Fruit fly (Drosophila melanogaster) whole organism, adult: ENCODE measurements around the gene Vha55.

Source experiments
- CG11617 ChIP-seq: fragments of 200-800 bp; sonication (Bioruptor generic); optimal IDR thresholded peaks from 2 replicates; lab custom pipeline; 2017; ENCODE audit warnings: mild to moderate bottlenecking, missing biosample characterization, missing genetic modification reagents, missing genetic modification characterization
- CG1620 ChIP-seq: fragments of 200-800 bp; sonication (Bioruptor generic); optimal IDR thresholded peaks from 2 replicates; lab custom pipeline; 2016; ENCODE audit warnings: missing biosample characterization, missing genetic modification characterization
- CG33017 ChIP-seq: fragments of 200-800 bp; sonication (Bioruptor generic); optimal IDR thresholded peaks from 2 replicates; lab custom pipeline; 2018; ENCODE audit warnings: missing biosample characterization, mild to moderate bottlenecking, missing genetic modification characterization, moderate library complexity
- CG7045 ChIP-seq: fragments of 200-800 bp; sonication (Bioruptor generic); optimal IDR thresholded peaks from 2 replicates; lab custom pipeline; 2017; ENCODE audit warnings: missing biosample characterization, mild to moderate bottlenecking, missing genetic modification characterization
- CG7101 ChIP-seq: fragments of 200-800 bp; sonication (Bioruptor generic); optimal IDR thresholded peaks from 2 replicates; lab custom pipeline; 2018; ENCODE audit warnings: missing biosample characterization, mild to moderate bottlenecking, missing genetic modification characterization, moderate library complexity
- Hr96 ChIP-seq: fragments of 200-800 bp; sonication (Bioruptor generic); optimal IDR thresholded peaks from 2 replicates; lab custom pipeline; 2016; ENCODE audit warnings: missing biosample characterization, missing genetic modification characterization
- Mnt ChIP-seq: fragments of 200-800 bp; sonication (Bioruptor generic); optimal IDR thresholded peaks from 2 replicates; lab custom pipeline; 2016; ENCODE audit warnings: missing biosample characterization, mild to moderate bottlenecking, missing genetic modification characterization
- bab1 ChIP-seq: fragments of 200-800 bp; sonication (Bioruptor generic); optimal IDR thresholded peaks from 3 replicates; lab custom pipeline; 2019; ENCODE audit warnings: missing biosample characterization, mild to moderate bottlenecking, missing genetic modification characterization, moderate library complexity
- cic ChIP-seq: fragments of 200-800 bp; sonication (Bioruptor generic); optimal IDR thresholded peaks from 2 replicates; lab custom pipeline; 2017; ENCODE audit warnings: missing biosample characterization, mild to moderate bottlenecking, missing genetic modification characterization, moderate library complexity
- kay ChIP-seq: fragments of 200-800 bp; sonication (Bioruptor generic); peaks from one replicate; lab custom pipeline; 2016; ENCODE audit warnings: missing biosample characterization, missing genetic modification characterization, borderline replicate concordance
- ovo ChIP-seq: fragments of 200-800 bp; sonication (Bioruptor generic); optimal IDR thresholded peaks from 2 replicates; lab custom pipeline; 2016; ENCODE audit warnings: missing biosample characterization, missing genetic modification characterization
- toe ChIP-seq: fragments of 200-800 bp; sonication (Bioruptor generic); optimal IDR thresholded peaks from 2 replicates; lab custom pipeline; 2016; ENCODE audit warnings: missing biosample characterization, missing genetic modification characterization

DNA sequence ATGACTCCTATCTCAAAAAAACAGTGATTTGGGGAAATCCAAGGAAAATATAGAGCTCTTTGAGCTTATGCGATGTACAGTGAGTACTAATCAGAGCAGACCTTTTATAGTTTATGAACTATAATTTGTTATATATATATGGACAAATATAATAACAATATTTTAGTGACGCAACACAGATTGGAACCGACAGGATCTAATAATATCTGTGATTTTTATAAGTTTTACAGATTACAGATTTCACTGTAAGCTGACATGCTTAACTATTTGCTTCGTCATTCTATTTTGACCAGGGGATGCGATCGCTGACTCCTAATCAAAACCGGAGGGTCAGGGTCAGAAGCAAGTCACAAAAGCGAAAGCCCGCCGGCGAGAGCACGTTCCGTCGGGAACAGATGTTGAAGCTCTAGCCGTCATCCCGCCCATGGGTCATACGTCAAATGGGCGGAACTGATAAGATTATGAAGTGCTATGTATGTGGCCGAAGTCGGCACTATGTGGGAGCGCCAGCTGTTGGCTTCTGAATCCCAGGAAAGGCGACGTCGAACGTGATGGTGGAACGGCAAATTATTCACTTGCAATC, 46.5 kb upstream of the Vha55 start, which contains the start of gene Gnmt:
- peak; percentile 61 for TF ChIP-seq CG7101 (tag; lab: Kevin White, UChicago)
- no peak for TF ChIP-seq ovo (GFP tag; lab: Kevin White, UChicago)
- no peak for TF ChIP-seq CG11617 (GFP tag; lab: Kevin White, UChicago)
- TF ChIP-seq cic (GFP tag; lab: Kevin White, UChicago) = peak; percentile 56
- TF ChIP-seq CG7045 (GFP tag; lab: Kevin White, UChicago) = no peak
- TF ChIP-seq Hr96 (GFP tag; lab: Kevin White, UChicago) = no peak
- no peak for TF ChIP-seq CG1620 (GFP tag; lab: Kevin White, UChicago)
- peak; percentile 17 for TF ChIP-seq Mnt (GFP tag; lab: Kevin White, UChicago)
- peak; percentile 80 for TF ChIP-seq CG33017 (tag; lab: Kevin White, UChicago)
- TF ChIP-seq kay (GFP tag; lab: Kevin White, UChicago) = no peak
- no peak for TF ChIP-seq bab1 (GFP tag; lab: Kevin White, UChicago)
- TF ChIP-seq toe (GFP tag; lab: Kevin White, UChicago) = no peak
